Fruit fly (Drosophila melanogaster): ENCODE data around the gene VhaM9.7-a.

Gene VhaM9.7-a

DNA sequence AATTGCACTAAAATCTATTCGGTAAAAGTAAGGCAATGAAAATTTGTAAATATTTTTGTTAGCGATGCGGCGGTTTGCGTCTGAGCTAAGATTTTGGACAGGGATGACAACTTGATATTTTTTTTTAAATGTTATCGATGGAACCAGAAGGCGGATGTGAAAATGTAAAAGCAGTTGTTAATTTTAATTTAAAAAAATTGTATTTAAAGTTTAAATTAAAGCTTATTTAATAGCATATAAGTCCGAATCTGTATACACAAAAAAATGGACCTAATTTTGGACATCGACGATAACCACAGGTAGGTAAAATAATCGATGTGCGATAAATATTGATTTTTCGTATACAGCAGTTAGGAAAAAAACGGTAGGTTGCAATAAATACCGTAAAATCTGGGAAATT lies at the start of gene VhaM9.7-a, which contains the start of gene CG11586:
Gene VhaM9.7-a, plus strand, starts transcription at position 322 of the 400 bp plus-strand sequence.
Gene CG11586, minus strand, starts transcription at position 87 of the 400 bp plus-strand sequence.
- no peak for TF ChIP-seq CG16779 (tag; optimal IDR thresholded peaks at IDR 0.05)
- TF ChIP-seq CG6163 (GFP tag; IDR thresholded peaks at IDR 0.05) = no peak
- no peak for TF ChIP-seq Lpt (GFP tag; optimal IDR thresholded peaks at IDR 0.05)
- TF ChIP-seq CG3919 (GFP tag; optimal IDR thresholded peaks at IDR 0.05) = no peak
- TF ChIP-seq Hr38 (GFP tag; optimal IDR thresholded peaks at IDR 0.05) = no peak
- peak; percentile 27 for TF ChIP-seq acj6 (GFP tag; optimal IDR thresholded peaks at IDR 0.05)
- TF ChIP-seq Hr4 (GFP tag; optimal IDR thresholded peaks at IDR 0.05) = peak; percentile 10
- no peak for TF ChIP-seq CG15336 (GFP tag; IDR thresholded peaks at IDR 0.05)
- TF ChIP-seq Smox (GFP tag; optimal IDR thresholded peaks at IDR 0.05) = no peak
- no peak for TF ChIP-seq fd85E (GFP tag; optimal IDR thresholded peaks at IDR 0.05)
- peak; percentile 58 for TF ChIP-seq fkh (GFP tag; optimal IDR thresholded peaks at IDR 0.05)
- TF ChIP-seq CG6808 (GFP tag; optimal IDR thresholded peaks at IDR 0.05) = no peak
- TF ChIP-seq Eip78C (GFP tag) = peak; percentile 81
- no peak for TF ChIP-seq CG10631 (GFP tag; optimal IDR thresholded peaks at IDR 0.05)
- no peak for TF ChIP-seq CG11902 (GFP tag; optimal IDR thresholded peaks at IDR 0.05)
- no peak for TF ChIP-seq vri (GFP tag; optimal IDR thresholded peaks at IDR 0.05)
- TF ChIP-seq esn (GFP tag; optimal IDR thresholded peaks at IDR 0.05) = peak; percentile 48
- TF ChIP-seq dac (GFP tag; optimal IDR thresholded peaks at IDR 0.05) = no peak
- TF ChIP-seq CG9139 (GFP tag; optimal IDR thresholded peaks at IDR 0.05) = no peak
- TF ChIP-seq pdm3 (GFP tag; optimal IDR thresholded peaks at IDR 0.05) = peak; percentile 14
- TF ChIP-seq Hr39 (GFP tag; optimal IDR thresholded peaks at IDR 0.05) = peak; percentile 5
- TF ChIP-seq CG31627 (GFP tag; optimal IDR thresholded peaks at IDR 0.05) = peak; percentile 12
- TF ChIP-seq CG8119 (GFP tag; IDR thresholded peaks at IDR 0.05) = no peak
- no peak for TF ChIP-seq CG34406 (GFP tag; optimal IDR thresholded peaks at IDR 0.05)
- no peak for TF ChIP-seq Sox15 (GFP tag; optimal IDR thresholded peaks at IDR 0.05)
- peak; percentile 20 for TF ChIP-seq achi (GFP tag; optimal IDR thresholded peaks at IDR 0.05)
- no peak for TF ChIP-seq salr (GFP tag; optimal IDR thresholded peaks at IDR 0.05)
- TF ChIP-seq lz (GFP tag; optimal IDR thresholded peaks at IDR 0.05) = peak; percentile 9

DNA sequence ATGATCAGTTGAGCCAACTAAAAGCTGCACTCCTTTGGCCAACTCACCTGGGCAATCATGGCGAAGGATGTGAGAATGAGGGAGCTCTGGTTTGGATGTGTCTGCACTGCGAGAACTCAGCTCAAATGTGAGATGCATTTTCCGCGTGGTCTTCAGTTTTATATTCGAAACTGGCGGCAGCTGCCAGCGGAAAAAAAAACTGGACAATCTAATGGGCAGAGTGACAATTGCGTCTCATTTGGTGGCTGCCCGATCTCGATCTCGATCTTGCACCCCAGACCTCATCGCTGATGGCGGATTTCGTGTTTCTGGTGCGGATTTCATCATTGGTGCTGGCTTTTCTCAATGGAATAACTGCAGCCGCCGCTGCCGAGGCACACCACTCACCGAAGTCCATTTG lies 49.7 kb upstream of the VhaM9.7-a start, which contains the start of gene Cpr64Ac:
Gene Cpr64Ac, minus strand, starts transcription at position 101 of the 400 bp plus-strand sequence.
- TF ChIP-seq ss (GFP tag; optimal IDR thresholded peaks at IDR 0.05) = no peak
- TF ChIP-seq CG16779 (tag; optimal IDR thresholded peaks at IDR 0.05) = no peak
- TF ChIP-seq fd85E (GFP tag; optimal IDR thresholded peaks at IDR 0.05) = no peak

DNA sequence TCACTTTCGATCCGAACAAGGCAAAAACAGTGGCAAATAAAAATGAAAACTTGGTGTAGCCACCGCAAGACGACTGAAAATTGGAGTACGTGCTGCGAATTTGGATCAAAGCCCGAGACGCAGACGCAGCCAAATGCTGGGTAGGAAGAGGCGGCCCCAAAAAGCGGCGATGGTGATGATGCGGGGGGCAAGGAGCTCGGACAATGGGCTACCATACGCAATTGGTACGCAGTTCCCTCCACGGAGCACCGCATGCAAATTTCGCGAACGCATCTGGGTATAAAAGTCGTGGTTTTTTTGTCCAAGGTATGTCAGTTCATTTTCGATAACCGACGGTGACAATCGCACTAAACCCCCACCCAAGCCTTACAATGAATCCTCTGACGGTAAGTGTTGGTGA lies 47.4 kb upstream of the VhaM9.7-a start, which contains the start of gene Cpr64Ad:
Gene Cpr64Ad, plus strand, starts transcription at position 301 of the 400 bp plus-strand sequence.
- TF ChIP-seq CG9139 (GFP tag; optimal IDR thresholded peaks at IDR 0.05) (no peak), CG6163 (GFP tag; IDR thresholded peaks at IDR 0.05) (0 out of 3 replicates have a peak, but pooled peaks have one; percentile 10)

DNA sequence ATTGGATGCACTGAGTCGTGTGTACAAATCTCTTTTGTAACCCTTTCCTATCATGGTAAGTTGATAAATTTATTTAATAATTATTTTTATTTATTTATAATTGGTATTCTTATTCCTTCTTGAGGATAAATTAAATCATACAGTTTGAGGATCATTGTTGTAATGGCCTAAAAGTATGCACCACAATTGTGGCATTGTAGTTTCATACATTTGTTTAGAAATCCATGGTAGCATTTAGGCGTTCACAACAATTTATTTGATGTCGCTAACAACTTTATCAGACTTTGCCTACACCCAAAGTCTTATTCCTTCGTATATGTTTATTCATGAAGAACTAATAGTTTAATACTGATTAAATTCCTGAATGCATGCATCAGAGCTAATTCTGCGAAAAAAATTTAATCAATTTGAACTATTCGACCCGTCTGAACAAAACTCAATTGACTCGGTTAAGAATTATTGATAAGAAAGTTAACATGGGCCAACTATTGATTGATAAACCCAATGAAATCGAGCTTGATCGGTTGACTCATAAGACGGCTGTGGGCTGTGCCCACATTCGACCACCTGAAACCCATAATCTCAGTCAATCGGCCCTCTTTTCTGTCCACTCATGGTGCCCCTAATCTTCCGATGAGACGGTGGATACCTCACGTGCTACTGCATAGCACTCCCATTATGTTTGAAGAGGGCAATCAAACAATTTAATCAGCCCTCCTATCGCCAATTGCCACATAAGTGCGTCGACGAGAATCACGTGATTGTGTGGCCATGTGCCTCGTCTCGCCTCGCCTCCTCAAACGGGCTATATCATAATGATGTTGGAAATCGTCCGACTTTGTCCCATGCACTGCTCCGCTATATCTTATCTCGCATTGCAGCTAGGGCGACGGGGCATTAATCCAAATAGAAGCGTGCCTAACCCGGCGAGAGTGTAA lies 42.9 kb upstream of the VhaM9.7-a start:
- TF ChIP-seq Eip78C (GFP tag) (peak; percentile 48), fkh (GFP tag; optimal IDR thresholded peaks at IDR 0.05) (peak; percentile 63), eg (GFP tag; IDR thresholded peaks at IDR 0.05) (peak; percentile 42; the same call in 1 of the 3 replicates), esn (GFP tag; optimal IDR thresholded peaks at IDR 0.05) (no peak), achi (GFP tag; optimal IDR thresholded peaks at IDR 0.05) (no peak), CG34406 (GFP tag; optimal IDR thresholded peaks at IDR 0.05) (no peak), svp (GFP tag) (peak; percentile 70), CG31627 (GFP tag; optimal IDR thresholded peaks at IDR 0.05) (no peak), CG6163 (GFP tag; IDR thresholded peaks at IDR 0.05) (peak; percentile 62), CG4318 (GFP tag; optimal IDR thresholded peaks at IDR 0.05) (no peak), Lpt (GFP tag; optimal IDR thresholded peaks at IDR 0.05) (no peak), dac (GFP tag; optimal IDR thresholded peaks at IDR 0.05) (no peak), Hr4 (GFP tag; optimal IDR thresholded peaks at IDR 0.05) (no peak), fd59A (GFP tag; optimal IDR thresholded peaks at IDR 0.05) (no peak), CG3919 (GFP tag; optimal IDR thresholded peaks at IDR 0.05) (no peak), CG11902 (GFP tag; optimal IDR thresholded peaks at IDR 0.05) (no peak), ss (GFP tag; optimal IDR thresholded peaks at IDR 0.05) (no peak), Ets21C (GFP tag; optimal IDR thresholded peaks at IDR 0.05) (no peak), CG1621 (tag; optimal IDR thresholded peaks at IDR 0.05) (no peak), CG6276 (GFP tag; optimal IDR thresholded peaks at IDR 0.05) (peak; percentile 1), Eip75B (GFP tag; optimal IDR thresholded peaks at IDR 0.05) (no peak), spab (GFP tag; optimal IDR thresholded peaks at IDR 0.05) (no peak), Ets96B (tag; optimal IDR thresholded peaks at IDR 0.05) (no peak)

Data from whole organism, prepupa.